Worm (Caenorhabditis elegans) whole organism, midembryonic: ENCODE results near the gene ZK945.8.

Experiments
- T22C8.4 ChIP-seq: fragments of 200-800 bp; sonication (Bioruptor generic); IDR thresholded peaks from 2 replicates; pipeline ENCODE4 v1.3.6; 2022; ENCODE audit warnings: missing genetic modification characterization, missing compliant biosample characterization
- cog-1 ChIP-seq: sonication (generic microtip); optimal IDR thresholded peaks from 2 replicates; lab custom pipeline; 2016; ENCODE audit warnings: missing genetic modification characterization, missing compliant biosample characterization
- flt-1 ChIP-seq: fragments of 200-800 bp; sonication (Bioruptor generic); IDR thresholded peaks from 2 replicates; pipeline ENCODE4 v1.3.6; 2022; ENCODE audit warnings: missing genetic modification characterization, missing compliant biosample characterization
- klf-2 ChIP-seq: fragments of 200-800 bp; sonication (Bioruptor generic); conservative IDR thresholded peaks from 2 replicates; pipeline ENCODE4 v1.3.6; 2022; ENCODE audit warnings: missing genetic modification reagents, missing genetic modification characterization, missing compliant biosample characterization
- med-1 ChIP-seq: sonication (generic microtip); optimal IDR thresholded peaks from 2 replicates; lab custom pipeline; 2017; ENCODE audit warnings: missing genetic modification characterization, mild to moderate bottlenecking, missing compliant biosample characterization, antibody characterized with exemption, missing genetic modification reagents; ENCODE audit not compliant: insufficient read depth
- ref-1 ChIP-seq: fragments of 200-800 bp; sonication (Bioruptor generic); conservative IDR thresholded peaks from 2 replicates; pipeline ENCODE4 v1.3.6; 2022; ENCODE audit warnings: missing genetic modification reagents, missing genetic modification characterization, missing compliant biosample characterization
- tab-1 ChIP-seq: fragments of 200-800 bp; sonication (Bioruptor generic); IDR thresholded peaks from 2 replicates; pipeline ENCODE4 v1.3.6; 2022; ENCODE audit warnings: missing genetic modification characterization, missing compliant biosample characterization
- ztf-23 ChIP-seq: fragments of 200-800 bp; sonication (Bioruptor generic); IDR thresholded peaks from 2 replicates; pipeline ENCODE4 v1.3.6; 2022; ENCODE audit warnings: missing genetic modification reagents, missing genetic modification characterization, missing compliant biosample characterization
- ztf-29 ChIP-seq: fragments of 200-800 bp; sonication (Bioruptor generic); IDR thresholded peaks from 2 replicates; pipeline ENCODE4 v1.3.6; 2022; ENCODE audit warnings: missing genetic modification reagents, missing genetic modification characterization, missing compliant biosample characterization

Gene ZK945.8

DNA sequence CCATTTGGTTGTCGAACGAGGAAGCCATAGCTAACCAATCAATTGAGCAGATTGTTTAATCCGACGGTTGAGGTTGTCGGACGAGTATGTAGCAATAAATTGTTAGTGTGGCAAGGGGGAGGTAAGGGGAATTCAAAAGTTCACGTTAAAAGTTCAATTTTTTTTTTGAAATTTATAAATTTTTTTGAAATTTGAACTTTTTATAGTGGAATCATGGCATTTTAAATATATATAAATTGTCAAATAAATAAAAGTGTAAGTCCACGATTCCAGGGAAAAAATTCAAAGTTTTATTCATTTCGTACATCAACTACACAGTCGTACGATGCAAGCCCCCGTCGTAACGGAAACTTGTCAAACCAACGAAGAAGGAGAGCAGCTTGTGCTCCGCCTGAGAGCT is at the start of gene ZK945.8, which contains the start of gene ZK945.7:
Gene ZK945.8 (plus strand): TSS at position 275 of the 400 bp plus-strand sequence.
Gene ZK945.7 (minus strand): TSS at position 101 of the 400 bp plus-strand sequence.
- no peak for TF ChIP-seq ztf-29
- no peak for TF ChIP-seq flt-1
- no peak for TF ChIP-seq ztf-23 (GFP tag; lab: Robert Waterston, UW)

- TF ChIP-seq ztf-23 (GFP tag; lab: Robert Waterston, UW) (no peak), ztf-29 (no peak)
Observed at ce11 chrII:10060508-10060907, 47.9 kb upstream of the ZK945.8 start, which contains the start of gene stg-1. TSS of gene stg-1 (minus strand) at chrII:10060660.

- TF ChIP-seq ztf-23 (GFP tag; lab: Robert Waterston, UW) (peak; percentile 46; the same call in 1 of the 2 replicates), ref-1 (GFP tag; lab: Robert Waterston, UW) (no peak), T22C8.4 (GFP tag; lab: Robert Waterston, UW) (no peak), cog-1 (tag; lab: Kevin White, UChicago) (peak; percentile 41), ztf-29 (0 out of 2 replicates have a peak, but pooled peaks have one; percentile 22), flt-1 (peak; percentile 69; the same call in 1 of the 2 replicates), tab-1 (GFP tag; lab: Robert Waterston, UW) (peak; percentile 36; the same call in 1 of the 2 replicates), klf-2 (GFP tag; lab: Robert Waterston, UW) (no peak)
Observed at ce11 chrII:10065472-10065871, 43.0 kb upstream of the ZK945.8 start.

DNA sequence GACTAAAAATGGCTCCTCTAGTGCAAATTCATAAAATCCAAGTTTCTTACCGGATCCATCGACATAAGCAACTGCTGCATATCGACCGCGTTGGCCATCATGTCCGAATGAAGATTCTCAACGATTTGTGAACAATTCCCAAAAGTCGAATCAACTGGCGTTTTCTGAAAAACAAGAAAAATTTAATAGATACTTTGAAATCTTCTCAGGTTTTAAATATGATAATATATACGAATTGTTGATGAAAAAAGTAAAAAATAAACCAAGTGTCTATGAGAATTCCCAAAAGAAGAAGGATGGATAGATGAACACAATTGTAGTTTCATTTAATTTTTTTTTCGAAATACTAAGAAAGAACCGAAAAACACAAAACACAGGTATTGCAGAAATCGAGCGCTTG is 40.6 kb upstream of the ZK945.8 start, which contains the start of gene die-1:
Gene die-1 (minus strand): TSS at position 101 of the 400 bp plus-strand sequence.
- no peak for TF ChIP-seq tab-1 (GFP tag; lab: Robert Waterston, UW)
- TF ChIP-seq ztf-23 (GFP tag; lab: Robert Waterston, UW) = no peak
- no peak for TF ChIP-seq ztf-29
- no peak for TF ChIP-seq flt-1
- no peak for TF ChIP-seq T22C8.4 (GFP tag; lab: Robert Waterston, UW)
- no peak for TF ChIP-seq ref-1 (GFP tag; lab: Robert Waterston, UW)
- no peak for TF ChIP-seq med-1 (GFP tag; lab: Kevin White, UChicago)
- TF ChIP-seq klf-2 (GFP tag; lab: Robert Waterston, UW) = no peak
- no peak for TF ChIP-seq cog-1 (tag; lab: Kevin White, UChicago)

- TF ChIP-seq med-1 (GFP tag; lab: Kevin White, UChicago) (no peak), klf-2 (GFP tag; lab: Robert Waterston, UW) (no peak), ztf-23 (GFP tag; lab: Robert Waterston, UW) (no peak), flt-1 (no peak), cog-1 (tag; lab: Kevin White, UChicago) (no peak), T22C8.4 (GFP tag; lab: Robert Waterston, UW) (no peak), tab-1 (GFP tag; lab: Robert Waterston, UW) (no peak), ref-1 (GFP tag; lab: Robert Waterston, UW) (no peak), ztf-29 (no peak)
Observed at ce11 chrII:10073986-10074385, 34.5 kb upstream of the ZK945.8 start.

- TF ChIP-seq med-1 (GFP tag; lab: Kevin White, UChicago) (no peak), flt-1 (peak; percentile 46; the same call in 1 of the 2 replicates)
Observed at ce11 chrII:10075794-10076193, 32.7 kb upstream of the ZK945.8 start.

DNA sequence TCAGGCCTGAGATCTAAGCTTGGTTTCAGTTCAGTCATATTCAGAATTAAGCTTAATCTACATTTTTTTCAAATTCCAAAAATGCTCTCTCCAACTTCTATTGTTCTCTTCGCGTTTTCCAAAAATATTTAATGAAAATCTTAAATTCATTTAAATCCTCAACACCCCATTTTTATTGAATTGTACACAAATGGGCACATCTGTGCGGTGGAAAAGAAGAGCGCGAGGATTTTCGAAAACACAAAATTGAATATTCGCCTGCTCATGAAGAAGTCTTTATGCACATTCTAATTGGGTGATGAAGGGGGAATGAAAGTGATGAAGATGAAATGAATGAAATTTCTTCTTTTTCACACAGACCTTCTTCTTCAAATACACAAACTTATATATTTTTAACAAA is 24.0 kb upstream of the ZK945.8 start:
- no peak for TF ChIP-seq flt-1
- no peak for TF ChIP-seq med-1 (GFP tag; lab: Kevin White, UChicago)
- no peak for TF ChIP-seq cog-1 (tag; lab: Kevin White, UChicago)
- TF ChIP-seq ztf-29 = no peak
- no peak for TF ChIP-seq ztf-23 (GFP tag; lab: Robert Waterston, UW)
- TF ChIP-seq klf-2 (GFP tag; lab: Robert Waterston, UW) = no peak
- TF ChIP-seq T22C8.4 (GFP tag; lab: Robert Waterston, UW) = no peak

ce11 chrII:10093120-10093519 is 15.3 kb upstream of the ZK945.8 start:
- TF ChIP-seq ztf-29 = no peak
- no peak for TF ChIP-seq tab-1 (GFP tag; lab: Robert Waterston, UW)
- no peak for TF ChIP-seq klf-2 (GFP tag; lab: Robert Waterston, UW)
- TF ChIP-seq ref-1 (GFP tag; lab: Robert Waterston, UW) = no peak
- no peak for TF ChIP-seq T22C8.4 (GFP tag; lab: Robert Waterston, UW)
- no peak for TF ChIP-seq med-1 (GFP tag; lab: Kevin White, UChicago)
- TF ChIP-seq cog-1 (tag; lab: Kevin White, UChicago) = no peak
- TF ChIP-seq ztf-23 (GFP tag; lab: Robert Waterston, UW) = no peak
- TF ChIP-seq flt-1 = no peak

ce11 chrII:10094190-10094923 is 14.1 kb upstream of the ZK945.8 start, which contains the start of gene lact-2:
TSS of gene lact-2 (plus strand) at chrII:10094873.
- TF ChIP-seq ztf-29 (no peak), klf-2 (GFP tag; lab: Robert Waterston, UW) (no peak), ref-1 (GFP tag; lab: Robert Waterston, UW) (no peak), flt-1 (no peak), ztf-23 (GFP tag; lab: Robert Waterston, UW) (no peak), cog-1 (tag; lab: Kevin White, UChicago) (no peak), T22C8.4 (GFP tag; lab: Robert Waterston, UW) (no peak), tab-1 (GFP tag; lab: Robert Waterston, UW) (no peak)

ce11 chrII:10095224-10095623 is 13.2 kb upstream of the ZK945.8 start:
- TF ChIP-seq flt-1 (no peak), ztf-29 (no peak), med-1 (GFP tag; lab: Kevin White, UChicago) (no peak), cog-1 (tag; lab: Kevin White, UChicago) (no peak), tab-1 (GFP tag; lab: Robert Waterston, UW) (no peak), ref-1 (GFP tag; lab: Robert Waterston, UW) (no peak), T22C8.4 (GFP tag; lab: Robert Waterston, UW) (no peak), ztf-23 (GFP tag; lab: Robert Waterston, UW) (no peak), klf-2 (GFP tag; lab: Robert Waterston, UW) (no peak)
